Fruit fly (Drosophila melanogaster): ENCODE data around the gene CG10096.

CG10096 gene

dm6 chr3R:12425510-12426309, 29.9 kb upstream of the CG10096 start, which contains the start of gene Pp1-87B (continued):
- no peak for TF ChIP-seq CG13123 (GFP tag; optimal IDR thresholded peaks at IDR 0.05)
- TF ChIP-seq CG13287 (GFP tag; IDR thresholded peaks at IDR 0.05; ENCODE audit: partially characterized antibody): no peak
- no peak for TF ChIP-seq tup (GFP tag; optimal IDR thresholded peaks at IDR 0.05)
- no peak for TF ChIP-seq hth (optimal IDR thresholded peaks at IDR 0.05)
- TF ChIP-seq hbn (GFP tag; IDR thresholded peaks at IDR 0.05; ENCODE audit: partially characterized antibody): 0 out of 2 replicates have a peak, but pooled peaks have one; percentile 28
- no peak for TF ChIP-seq dan (GFP tag; IDR thresholded peaks at IDR 0.05)
- no peak for TF ChIP-seq CG9932 (GFP tag; IDR thresholded peaks at IDR 0.05)
- no peak for TF ChIP-seq Gsc (GFP tag; IDR thresholded peaks at IDR 0.05)
- 0 out of 3 replicates have a peak, but pooled peaks have one; percentile 7 for TF ChIP-seq dysf (GFP tag; IDR thresholded peaks at IDR 0.05)
- no peak for TF ChIP-seq CG4360 (GFP tag; IDR thresholded peaks at IDR 0.05)
- TF ChIP-seq Doc2 (GFP tag; IDR thresholded peaks at IDR 0.05): no peak
- no peak for TF ChIP-seq ewg (GFP tag; optimal IDR thresholded peaks at IDR 0.05)
- TF ChIP-seq CG14710 (tag; optimal IDR thresholded peaks at IDR 0.05): peak; percentile 76
- no peak for TF ChIP-seq oc (tag; optimal IDR thresholded peaks at IDR 0.05)
- no peak for TF ChIP-seq ems (GFP tag; optimal IDR thresholded peaks at IDR 0.05)
- TF ChIP-seq p53 (GFP tag; optimal IDR thresholded peaks at IDR 0.05): peak; percentile 14
- TF ChIP-seq CG17328 (GFP tag; IDR thresholded peaks at IDR 0.05): no peak
- TF ChIP-seq lola (GFP tag; optimal IDR thresholded peaks at IDR 0.05): peak in 1 of 3 experiments; percentile 28
- no peak for TF ChIP-seq corto (GFP tag; optimal IDR thresholded peaks at IDR 0.05)
- no peak for TF ChIP-seq sna (GFP tag; IDR thresholded peaks at IDR 0.05; ENCODE audit: partially characterized antibody)
- TF ChIP-seq CG16863 (GFP tag; optimal IDR thresholded peaks at IDR 0.05): no peak
- TF ChIP-seq ac (GFP tag; optimal IDR thresholded peaks at IDR 0.05): no peak
- no peak for TF ChIP-seq grn (GFP tag; optimal IDR thresholded peaks at IDR 0.05)
- peak; percentile 92 for TF ChIP-seq hkb (optimal IDR thresholded peaks at IDR 0.05)
- TF ChIP-seq hkb (GFP tag; IDR thresholded peaks at IDR 0.05): no peak
- TF ChIP-seq zfh1 (GFP tag; IDR thresholded peaks at IDR 0.05): no peak
- TF ChIP-seq trem (tag; optimal IDR thresholded peaks at IDR 0.05): peak; percentile 28
- TF ChIP-seq gsb-n (tag; optimal IDR thresholded peaks at IDR 0.05): no peak
- TF ChIP-seq CG31441 (GFP tag; IDR thresholded peaks at IDR 0.05): peak; percentile 25; the same call in 1 of the 2 replicates
- no peak for TF ChIP-seq Sry-β (GFP tag; optimal IDR thresholded peaks at IDR 0.05)
- TF ChIP-seq CG6791 (GFP tag; IDR thresholded peaks at IDR 0.05; ENCODE audit: partially characterized antibody): peak; percentile 55; the same call in 2 of the 3 replicates
- TF ChIP-seq pzg (GFP tag; optimal IDR thresholded peaks at IDR 0.05): peak; percentile 77
- no peak for TF ChIP-seq CG8388 (GFP tag; optimal IDR thresholded peaks at IDR 0.05)
- no peak for TF ChIP-seq seq (GFP tag; IDR thresholded peaks at IDR 0.05)
- no peak for TF ChIP-seq CG31224 (GFP tag; IDR thresholded peaks at IDR 0.05)
- TF ChIP-seq Sin3A (optimal IDR thresholded peaks at IDR 0.05): peak; percentile 100
- no peak for TF ChIP-seq onecut (GFP tag; IDR thresholded peaks at IDR 0.05)
- TF ChIP-seq Lhr (GFP tag; optimal IDR thresholded peaks at IDR 0.05): peak; percentile 85
- TF ChIP-seq CG11085 (GFP tag; IDR thresholded peaks at IDR 0.05): no peak
- TF ChIP-seq stwl (tag; optimal IDR thresholded peaks at IDR 0.05): peak; percentile 46
- TF ChIP-seq Kr (GFP tag; optimal IDR thresholded peaks at IDR 0.05): no peak
- no peak for TF ChIP-seq emc (GFP tag; optimal IDR thresholded peaks at IDR 0.05)
- TF ChIP-seq Doc3 (GFP tag; IDR thresholded peaks at IDR 0.05; ENCODE audit: partially characterized antibody): no peak
- peak; percentile 9 for TF ChIP-seq CG34376 (GFP tag; optimal IDR thresholded peaks at IDR 0.05)
- no peak for TF ChIP-seq CG33557 (GFP tag; optimal IDR thresholded peaks at IDR 0.05)
- peak; percentile 46 for TF ChIP-seq Nf-YC (tag; optimal IDR thresholded peaks at IDR 0.05)
- TF ChIP-seq Dll (GFP tag; IDR thresholded peaks at IDR 0.05; ENCODE audit: partially characterized antibody): 0 out of 4 replicates have a peak, but pooled peaks have one; percentile 23
- TF ChIP-seq tx (GFP tag; optimal IDR thresholded peaks at IDR 0.05): no peak
- TF ChIP-seq cato (GFP tag; optimal IDR thresholded peaks at IDR 0.05; ENCODE audit: borderline replicate concordance): no peak
- no peak for TF ChIP-seq Ptx1 (GFP tag; IDR thresholded peaks at IDR 0.05)
